Fruit fly (Drosophila melanogaster) whole organism, embryonic: ENCODE measurements around the gene Bx42.

Experiments
- B-H1 ChIP-seq: fragments of 200-800 bp; sonication (Bioruptor generic); IDR thresholded peaks from 3 replicates; pipeline ENCODE4 v1.3.6; 2022; ENCODE audit warnings: missing biosample characterization, missing genetic modification characterization
- BtbVII ChIP-seq: fragments of 200-800 bp; sonication (Bioruptor generic); optimal IDR thresholded peaks from 3 replicates; lab custom pipeline; 2017; ENCODE audit warnings: missing biosample characterization, mild to moderate bottlenecking, missing genetic modification characterization
- C15 ChIP-seq: fragments of 200-800 bp; sonication (Bioruptor generic); IDR thresholded peaks from 3 replicates; pipeline ENCODE4 v1.3.6; 2022; ENCODE audit warnings: missing biosample characterization, missing genetic modification characterization
- CG1024 ChIP-seq: fragments of 200-800 bp; sonication (Bioruptor generic); IDR thresholded peaks from 2 replicates; pipeline ENCODE4 v1.3.6; 2022; ENCODE audit warnings: missing biosample characterization, missing genetic modification characterization
- CG10267 ChIP-seq: fragments of 200-800 bp; sonication (Bioruptor generic); optimal IDR thresholded peaks from 2 replicates; lab custom pipeline; 2018; ENCODE audit warnings: missing biosample characterization, mild to moderate bottlenecking, missing genetic modification characterization, moderate library complexity
- CG11696 ChIP-seq: fragments of 200-800 bp; sonication (Bioruptor generic); IDR thresholded peaks from 2 replicates; pipeline ENCODE4 v1.3.6; 2022; ENCODE audit warnings: missing biosample characterization, missing genetic modification characterization
- CG12659 ChIP-seq: fragments of 200-800 bp; sonication (Bioruptor generic); optimal IDR thresholded peaks from 3 replicates; lab custom pipeline; 2017; ENCODE audit warnings: mild to moderate bottlenecking, missing biosample characterization, missing genetic modification reagents, missing genetic modification characterization
- CG13123 ChIP-seq: fragments of 200-800 bp; sonication (Bioruptor generic); optimal IDR thresholded peaks from 2 replicates; lab custom pipeline; 2016; ENCODE audit warnings: missing biosample characterization, missing genetic modification characterization
- CG13296 ChIP-seq: fragments of 200-800 bp; sonication (Bioruptor generic); optimal IDR thresholded peaks from 3 replicates; lab custom pipeline; 2018; ENCODE audit warnings: missing biosample characterization, mild to moderate bottlenecking, missing genetic modification characterization
- CG14014 ChIP-seq: fragments of 200-800 bp; sonication (Bioruptor generic); IDR thresholded peaks from 2 replicates; pipeline ENCODE4 v1.3.6; 2022; ENCODE audit warnings: missing biosample characterization, missing genetic modification characterization
- CG14860 ChIP-seq: fragments of 200-800 bp; sonication (Bioruptor generic); IDR thresholded peaks from 3 replicates; pipeline ENCODE4 v1.3.6; 2022; ENCODE audit warnings: missing biosample characterization, missing genetic modification characterization; ENCODE audit not compliant: partially characterized antibody
- CG3281 ChIP-seq: fragments of 200-800 bp; sonication (Bioruptor generic); optimal IDR thresholded peaks from 3 replicates; lab custom pipeline; 2017; ENCODE audit warnings: missing biosample characterization, mild to moderate bottlenecking, missing genetic modification characterization
- CG3407 ChIP-seq: fragments of 200-800 bp; sonication (Bioruptor generic); optimal IDR thresholded peaks from 2 replicates; lab custom pipeline; 2018; ENCODE audit warnings: missing biosample characterization, mild to moderate bottlenecking, missing genetic modification characterization
- CG4404 ChIP-seq: fragments of 200-800 bp; sonication (Bioruptor generic); IDR thresholded peaks from 2 replicates; pipeline ENCODE4 v1.3.6; 2022; ENCODE audit warnings: missing biosample characterization, missing genetic modification characterization
- CG5245 ChIP-seq: fragments of 200-800 bp; sonication (Bioruptor generic); optimal IDR thresholded peaks from 3 replicates; lab custom pipeline; 2016; ENCODE audit warnings: missing biosample characterization, missing genetic modification characterization
- CG6272 ChIP-seq: fragments of 200-800 bp; sonication (Bioruptor generic); IDR thresholded peaks from 2 replicates; pipeline ENCODE4 v1.3.6; 2022; ENCODE audit warnings: missing biosample characterization, missing genetic modification characterization
- CG7987 ChIP-seq: fragments of 200-800 bp; sonication (Bioruptor generic); optimal IDR thresholded peaks from 2 replicates; lab custom pipeline; 2018; ENCODE audit warnings: missing biosample characterization, mild to moderate bottlenecking, missing genetic modification characterization, moderate library complexity
- CG9215 ChIP-seq: fragments of 200-800 bp; sonication (Bioruptor generic); IDR thresholded peaks from 2 replicates; pipeline ENCODE4 v1.3.6; 2022; ENCODE audit warnings: missing biosample characterization, missing genetic modification characterization
- D19A ChIP-seq: fragments of 200-800 bp; optimal IDR thresholded peaks from 3 replicates; lab custom pipeline; 2019; ENCODE audit warnings: missing biosample characterization, mild to moderate bottlenecking, missing genetic modification characterization, moderate library complexity
- ERR ChIP-seq: fragments of 200-800 bp; sonication (Bioruptor generic); optimal IDR thresholded peaks from 2 replicates; lab custom pipeline; 2016; ENCODE audit warnings: missing biosample characterization, missing genetic modification characterization
- Ets65A ChIP-seq: fragments of 200-800 bp; sonication (Bioruptor generic); peaks from one replicate; lab custom pipeline; 2016; ENCODE audit warnings: missing biosample characterization, missing genetic modification characterization
- Hey ChIP-seq: fragments of 200-800 bp; sonication (Bioruptor generic); optimal IDR thresholded peaks from 3 replicates; lab custom pipeline; 2018; ENCODE audit warnings: missing biosample characterization, mild to moderate bottlenecking, missing genetic modification characterization
- Hmr ChIP-seq: fragments of 200-800 bp; sonication (Bioruptor generic); optimal IDR thresholded peaks from 3 replicates; lab custom pipeline; 2017; ENCODE audit warnings: mild to moderate bottlenecking, missing biosample characterization, missing genetic modification reagents, missing genetic modification characterization
- Hsf ChIP-seq: fragments of 200-800 bp; sonication (Bioruptor generic); optimal IDR thresholded peaks from 3 replicates; lab custom pipeline; 2016; ENCODE audit warnings: missing biosample characterization, missing genetic modification characterization
- Opbp ChIP-seq: fragments of 200-800 bp; sonication (Bioruptor generic); IDR thresholded peaks from 3 replicates; pipeline ENCODE4 v1.3.6; 2022; ENCODE audit warnings: missing biosample characterization, missing genetic modification characterization; ENCODE audit not compliant: partially characterized antibody
- PHDP ChIP-seq: fragments of 200-800 bp; sonication (Bioruptor generic); optimal IDR thresholded peaks from 3 replicates; lab custom pipeline; 2018; ENCODE audit warnings: missing biosample characterization, mild to moderate bottlenecking, missing genetic modification characterization, moderate library complexity
- Rfx ChIP-seq: fragments of 200-800 bp; sonication (Bioruptor generic); IDR thresholded peaks from 2 replicates; pipeline ENCODE4 v1.3.6; 2022; ENCODE audit warnings: missing biosample characterization, missing genetic modification characterization
- Spps ChIP-seq: fragments of 200-800 bp; sonication (Bioruptor generic); optimal IDR thresholded peaks from 2 replicates; lab custom pipeline; 2018; ENCODE audit warnings: missing biosample characterization, mild to moderate bottlenecking, missing genetic modification characterization
- Vsx1 ChIP-seq: fragments of 200-800 bp; sonication (Bioruptor generic); optimal IDR thresholded peaks from 2 replicates; lab custom pipeline; 2017; ENCODE audit warnings: missing biosample characterization, mild to moderate bottlenecking, missing genetic modification characterization, missing genetic modification reagents
- bigmax ChIP-seq: fragments of 200-800 bp; sonication (Bioruptor generic); optimal IDR thresholded peaks from 2 replicates; lab custom pipeline; 2018; ENCODE audit warnings: missing biosample characterization, mild to moderate bottlenecking, missing genetic modification characterization
- br ChIP-seq: fragments of >200 bp; optimal IDR thresholded peaks from 2 replicates; lab custom pipeline; 2017
- chif ChIP-seq, 2 experiments: fragments of 200-800 bp; sonication (Bioruptor generic); optimal IDR thresholded peaks; 3 replicates each; lab custom pipeline; 2016; ENCODE audit warnings: missing biosample characterization in 2 of 2, missing genetic modification characterization in 2 of 2
- chm ChIP-seq: fragments of 200-800 bp; sonication (Bioruptor generic); IDR thresholded peaks from 2 replicates; pipeline ENCODE4 v1.3.6; 2022; ENCODE audit warnings: missing biosample characterization, missing genetic modification characterization
- disco-r ChIP-seq: fragments of 200-800 bp; sonication (Bioruptor generic); optimal IDR thresholded peaks from 2 replicates; lab custom pipeline; 2016; ENCODE audit warnings: missing biosample characterization, missing genetic modification characterization
- kah ChIP-seq: fragments of 200-800 bp; sonication (Bioruptor generic); optimal IDR thresholded peaks from 2 replicates; lab custom pipeline; 2018; ENCODE audit warnings: missing biosample characterization, mild to moderate bottlenecking, missing genetic modification characterization
- klu ChIP-seq: fragments of 200-800 bp; sonication (Bioruptor generic); IDR thresholded peaks from 2 replicates; pipeline ENCODE4 v1.3.6; 2022; ENCODE audit warnings: missing biosample characterization, missing genetic modification characterization
- lov ChIP-seq, 2 experiments: fragments of 200-800 bp in 1 of 2; fragments of >200 bp in 1 of 2; sonication (Bioruptor generic) in 1 of 2; IDR thresholded peaks in 1 of 2; optimal IDR thresholded peaks in 1 of 2; 2 replicates in 1 of 2; 3 replicates in 1 of 2; pipeline versions ENCODE4 v1.3.6 to Lab custom; 2017 to 2022; ENCODE audit warnings: missing biosample characterization in 1 of 2, missing genetic modification characterization in 1 of 2
- mam ChIP-seq: fragments of 200-800 bp; sonication (Bioruptor generic); optimal IDR thresholded peaks from 3 replicates; lab custom pipeline; 2016; ENCODE audit warnings: missing biosample characterization, missing genetic modification characterization
- nerfin-1 ChIP-seq: fragments of 200-800 bp; sonication (Bioruptor generic); optimal IDR thresholded peaks from 3 replicates; lab custom pipeline; 2019; ENCODE audit warnings: missing biosample characterization, mild to moderate bottlenecking, missing genetic modification characterization, moderate library complexity
- nerfin-2 ChIP-seq: fragments of 200-800 bp; sonication (Bioruptor generic); IDR thresholded peaks from 2 replicates; pipeline ENCODE4 v1.3.6; 2022; ENCODE audit warnings: missing biosample characterization, missing genetic modification characterization; ENCODE audit not compliant: partially characterized antibody
- nmo ChIP-seq: fragments of 200-800 bp; sonication (Bioruptor generic); optimal IDR thresholded peaks from 2 replicates; lab custom pipeline; 2018; ENCODE audit warnings: missing biosample characterization, mild to moderate bottlenecking, missing genetic modification characterization, moderate library complexity
- onecut ChIP-seq: fragments of 200-800 bp; sonication (Bioruptor generic); IDR thresholded peaks from 2 replicates; pipeline ENCODE4 v1.3.6; 2022; ENCODE audit warnings: missing biosample characterization, missing genetic modification characterization
- psq ChIP-seq: fragments of 200-800 bp; sonication (Bioruptor generic); optimal IDR thresholded peaks from 2 replicates; lab custom pipeline; 2017; ENCODE audit warnings: missing biosample characterization, missing genetic modification characterization
- ranshi ChIP-seq: fragments of 200-800 bp; sonication (Bioruptor generic); IDR thresholded peaks from 2 replicates; pipeline ENCODE4 v1.3.6; 2022; ENCODE audit warnings: missing biosample characterization, missing genetic modification characterization
- ro ChIP-seq: fragments of 200-800 bp; sonication (Bioruptor generic); IDR thresholded peaks from 2 replicates; pipeline ENCODE4 v1.3.6; 2022; ENCODE audit warnings: missing biosample characterization, missing genetic modification characterization
- row ChIP-seq: fragments of 200-800 bp; sonication (Bioruptor generic); IDR thresholded peaks from 3 replicates; pipeline ENCODE4 v1.3.6; 2022; ENCODE audit warnings: missing biosample characterization, missing genetic modification characterization
- sens-2 ChIP-seq: fragments of 200-800 bp; sonication (Bioruptor generic); IDR thresholded peaks from 2 replicates; pipeline ENCODE4 v1.3.6; 2022; ENCODE audit warnings: missing biosample characterization, missing genetic modification characterization
- sima ChIP-seq: fragments of 200-800 bp; sonication (Bioruptor generic); optimal IDR thresholded peaks from 2 replicates; lab custom pipeline; 2016; ENCODE audit warnings: missing biosample characterization, missing genetic modification characterization
- so ChIP-seq: fragments of 200-800 bp; sonication (Bioruptor generic); IDR thresholded peaks from 3 replicates; pipeline ENCODE4 v1.3.6; 2022; ENCODE audit warnings: missing biosample characterization, missing genetic modification characterization
- sob ChIP-seq: fragments of 200-800 bp; sonication (Bioruptor generic); IDR thresholded peaks from 2 replicates; pipeline ENCODE4 v1.3.6; 2022; ENCODE audit warnings: missing biosample characterization, missing genetic modification characterization
- ttk ChIP-seq: fragments of 200-800 bp; sonication (Bioruptor generic); IDR thresholded peaks from 2 replicates; pipeline ENCODE4 v2.1.2; 2022; ENCODE audit warnings: missing biosample characterization, missing genetic modification characterization

The Bx42 gene

DNA sequence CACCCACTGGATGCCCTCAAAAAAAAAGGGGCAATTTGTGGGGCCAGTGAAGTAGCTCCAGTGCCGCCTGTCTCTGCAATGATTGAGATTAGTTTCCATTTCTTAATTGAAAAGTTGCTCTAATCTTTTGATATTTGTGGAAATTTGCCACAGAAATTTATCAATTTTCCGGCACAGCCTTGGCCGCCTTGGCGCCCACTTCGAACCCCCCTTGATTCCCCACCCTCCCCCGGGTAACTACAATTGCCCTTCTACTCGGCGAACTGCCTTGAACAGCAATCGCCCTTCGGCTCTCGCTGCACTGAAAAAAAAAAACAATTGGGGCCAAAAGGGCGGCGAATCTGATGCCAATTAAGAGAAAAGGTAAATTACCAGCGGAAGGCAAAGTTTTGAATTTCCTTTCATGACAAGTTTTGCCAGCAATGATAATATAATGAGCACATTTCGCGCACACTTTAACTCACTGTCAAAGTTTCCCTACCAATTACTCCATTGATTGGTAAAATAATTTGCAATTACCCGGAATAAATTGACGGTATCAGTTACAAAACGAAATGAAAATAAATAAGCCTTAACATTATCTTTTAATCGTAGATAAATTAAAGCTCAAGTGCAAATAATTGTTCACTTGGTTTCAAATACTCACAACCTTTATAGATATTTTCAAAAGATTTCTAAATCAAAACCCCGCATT lies 13.4 kb upstream of the Bx42 start (continued):
- TF ChIP-seq CG3407 (no peak), CG7987 (GFP tag; lab: Kevin White, UChicago) (no peak), BtbVII (GFP tag; lab: Kevin White, UChicago) (peak; percentile 36), PHDP (tag; lab: Kevin White, UChicago) (peak; percentile 6), CG4404 (no peak), CG12659 (peak; percentile 15), CG13296 (GFP tag; lab: Kevin White, UChicago) (no peak), Opbp (GFP tag; lab: Robert Waterston, UW) (no peak), row (peak; percentile 39), CG6272 (GFP tag; lab: Robert Waterston, UW) (no peak), klu (GFP tag; lab: Robert Waterston, UW) (no peak), ranshi (GFP tag; lab: Robert Waterston, UW) (no peak), sob (GFP tag; lab: Robert Waterston, UW) (no peak), nerfin-2 (GFP tag; lab: Robert Waterston, UW) (no peak), Hmr (GFP tag; lab: Kevin White, UChicago) (peak; percentile 24), br (lab: Kevin White, UChicago) (no peak), sima (no peak), B-H1 (GFP tag; lab: Robert Waterston, UW) (no peak), psq (no peak), kah (GFP tag; lab: Kevin White, UChicago) (no peak), CG10267 (peak; percentile 8), chif (GFP tag; optimal IDR thresholded peaks at IDR 0.05; lab: Kevin White, UChicago) (peak in 1 of 2 experiments; percentile 21), ttk (GFP tag; lab: Robert Waterston, UW) (no peak), CG14860 (GFP tag; lab: Robert Waterston, UW) (no peak), onecut (GFP tag; lab: Robert Waterston, UW) (no peak), Ets65A (GFP tag; lab: Kevin White, UChicago) (peak; percentile 80), disco-r (no peak), CG14014 (no peak), bigmax (GFP tag; lab: Kevin White, UChicago) (no peak), Hey (no peak), CG5245 (GFP tag; lab: Kevin White, UChicago) (no peak), sens-2 (GFP tag; lab: Robert Waterston, UW) (no peak), CG13123 (GFP tag; lab: Kevin White, UChicago) (no peak), Rfx (GFP tag; lab: Robert Waterston, UW) (no peak), CG3281 (GFP tag; lab: Kevin White, UChicago) (peak; percentile 33), CG11696 (GFP tag; lab: Robert Waterston, UW) (no peak), Hsf (GFP tag; lab: Kevin White, UChicago) (peak; percentile 7), lov (optimal IDR thresholded peaks at IDR 0.05; lab: Kevin White, UChicago) (no peak), lov (GFP tag; IDR thresholded peaks at IDR 0.05; lab: Robert Waterston, UW) (no peak), nerfin-1 (peak; percentile 15), mam (GFP tag; lab: Kevin White, UChicago) (no peak), Vsx1 (GFP tag; lab: Kevin White, UChicago) (no peak), ERR (GFP tag; lab: Kevin White, UChicago) (no peak), chm (no peak), ro (no peak), C15 (GFP tag; lab: Robert Waterston, UW) (no peak), CG1024 (no peak), so (no peak), nmo (peak; percentile 53), CG9215 (GFP tag; lab: Robert Waterston, UW) (no peak), D19A (tag; lab: Kevin White, UChicago) (no peak), Spps (tag; lab: Kevin White, UChicago) (no peak)
